Fruit fly (Drosophila melanogaster) whole organism, embryonic: ENCODE data around the gene CG3841.

Experiments used
- Abd-B ChIP-seq: fragments of 200-800 bp; sonication (Bioruptor generic); optimal IDR thresholded peaks from 2 replicates; lab custom pipeline; 2018; ENCODE audit warnings: missing biosample characterization, mild to moderate bottlenecking, missing genetic modification characterization, moderate library complexity
- Asciz ChIP-seq: fragments of 200-800 bp; sonication (Bioruptor generic); optimal IDR thresholded peaks from 2 replicates; lab custom pipeline; 2017; ENCODE audit warnings: missing biosample characterization, mild to moderate bottlenecking, missing genetic modification characterization, missing genetic modification reagents
- Atf-2 ChIP-seq: fragments of 200-800 bp; sonication (Bioruptor generic); optimal IDR thresholded peaks from 2 replicates; lab custom pipeline; 2016; ENCODE audit warnings: missing biosample characterization, missing genetic modification characterization
- BtbVII ChIP-seq: fragments of 200-800 bp; sonication (Bioruptor generic); optimal IDR thresholded peaks from 3 replicates; lab custom pipeline; 2017; ENCODE audit warnings: missing biosample characterization, mild to moderate bottlenecking, missing genetic modification characterization
- CG10267 ChIP-seq: fragments of 200-800 bp; sonication (Bioruptor generic); optimal IDR thresholded peaks from 2 replicates; lab custom pipeline; 2018; ENCODE audit warnings: missing biosample characterization, mild to moderate bottlenecking, missing genetic modification characterization, moderate library complexity
- CG10543 ChIP-seq: fragments of 200-800 bp; sonication (Bioruptor generic); optimal IDR thresholded peaks from 3 replicates; lab custom pipeline; 2017; ENCODE audit warnings: missing biosample characterization, mild to moderate bottlenecking, missing genetic modification characterization, moderate library complexity
- CG11456 ChIP-seq: fragments of 200-800 bp; sonication (Bioruptor generic); IDR thresholded peaks from 3 replicates; pipeline ENCODE4 v1.3.6; 2022; ENCODE audit warnings: missing biosample characterization, missing genetic modification characterization
- CG11504 ChIP-seq: fragments of 200-800 bp; sonication (Bioruptor generic); optimal IDR thresholded peaks from 3 replicates; lab custom pipeline; 2019; ENCODE audit warnings: missing biosample characterization, mild to moderate bottlenecking, missing genetic modification characterization, moderate library complexity
- CG11560 ChIP-seq: fragments of 200-800 bp; sonication (Bioruptor generic); IDR thresholded peaks from 3 replicates; pipeline ENCODE4 v1.3.6; 2022; ENCODE audit warnings: missing biosample characterization, missing genetic modification characterization
- CG12659 ChIP-seq: fragments of 200-800 bp; sonication (Bioruptor generic); optimal IDR thresholded peaks from 3 replicates; lab custom pipeline; 2017; ENCODE audit warnings: mild to moderate bottlenecking, missing biosample characterization, missing genetic modification reagents, missing genetic modification characterization
- CG12942 ChIP-seq: fragments of 200-800 bp; sonication (Bioruptor generic); optimal IDR thresholded peaks from 3 replicates; lab custom pipeline; 2016; ENCODE audit warnings: missing biosample characterization, missing genetic modification characterization
- CG13287 ChIP-seq: fragments of 200-800 bp; sonication (Bioruptor generic); IDR thresholded peaks from 2 replicates; pipeline ENCODE4 v1.3.6; 2022; ENCODE audit warnings: missing biosample characterization, missing genetic modification characterization; ENCODE audit not compliant: partially characterized antibody
- CG14860 ChIP-seq: fragments of 200-800 bp; sonication (Bioruptor generic); IDR thresholded peaks from 3 replicates; pipeline ENCODE4 v1.3.6; 2022; ENCODE audit warnings: missing biosample characterization, missing genetic modification characterization; ENCODE audit not compliant: partially characterized antibody
- CG1832 ChIP-seq: fragments of 200-800 bp; sonication (Bioruptor generic); optimal IDR thresholded peaks from 2 replicates; lab custom pipeline; 2017; ENCODE audit warnings: missing biosample characterization, mild to moderate bottlenecking, missing genetic modification characterization, inconsistent platforms
- CG2120 ChIP-seq: fragments of 200-800 bp; sonication (Bioruptor generic); optimal IDR thresholded peaks from 3 replicates; lab custom pipeline; 2016; ENCODE audit warnings: missing biosample characterization, missing genetic modification characterization
- CG2199 ChIP-seq: fragments of 200-800 bp; sonication (Bioruptor generic); IDR thresholded peaks from 3 replicates; pipeline ENCODE4 v1.3.6; 2022; ENCODE audit warnings: missing biosample characterization, missing genetic modification characterization
- CG2678 ChIP-seq: fragments of 200-800 bp; sonication (Bioruptor generic); optimal IDR thresholded peaks from 3 replicates; lab custom pipeline; 2019; ENCODE audit warnings: missing biosample characterization, mild to moderate bottlenecking, missing genetic modification characterization, moderate library complexity
- CG3726 ChIP-seq: fragments of 200-800 bp; sonication (Bioruptor generic); IDR thresholded peaks from 3 replicates; pipeline ENCODE4, ENCODE4 v1.3.6; 2022; ENCODE audit warnings: missing biosample characterization, missing genetic modification characterization
- CG3847 ChIP-seq: fragments of 200-800 bp; sonication (Bioruptor generic); IDR thresholded peaks from 2 replicates; pipeline ENCODE4 v1.3.6; 2022; ENCODE audit warnings: missing biosample characterization, missing genetic modification characterization
- CG5245 ChIP-seq: fragments of 200-800 bp; sonication (Bioruptor generic); optimal IDR thresholded peaks from 3 replicates; lab custom pipeline; 2016; ENCODE audit warnings: missing biosample characterization, missing genetic modification characterization
- CG6175 ChIP-seq: fragments of 200-800 bp; sonication (Bioruptor generic); IDR thresholded peaks from 3 replicates; pipeline ENCODE4 v1.3.6; 2022; ENCODE audit warnings: missing biosample characterization, missing genetic modification characterization
- CG7372 ChIP-seq: fragments of 200-800 bp; sonication (Bioruptor generic); IDR thresholded peaks from 2 replicates; pipeline ENCODE4 v1.3.6; 2022; ENCODE audit warnings: missing biosample characterization, missing genetic modification characterization
- CG7556 ChIP-seq: fragments of 200-800 bp; sonication (Bioruptor generic); optimal IDR thresholded peaks from 2 replicates; lab custom pipeline; 2017; ENCODE audit warnings: missing biosample characterization, mild to moderate bottlenecking, missing genetic modification characterization
- Dad ChIP-seq: fragments of 200-800 bp; sonication (Bioruptor generic); optimal IDR thresholded peaks from 3 replicates; lab custom pipeline; 2016; ENCODE audit warnings: missing biosample characterization, missing genetic modification characterization
- Gug ChIP-seq: fragments of 200-800 bp; sonication (Bioruptor generic); IDR thresholded peaks from 4 replicates; pipeline ENCODE4 v1.3.6; 2022; ENCODE audit warnings: missing biosample characterization, missing genetic modification characterization
- H2.0 ChIP-seq: fragments of 200-800 bp; sonication (Bioruptor generic); IDR thresholded peaks from 2 replicates; pipeline ENCODE4 v1.3.6; 2022; ENCODE audit warnings: missing biosample characterization, missing genetic modification characterization
- Hmr ChIP-seq: fragments of 200-800 bp; sonication (Bioruptor generic); optimal IDR thresholded peaks from 3 replicates; lab custom pipeline; 2017; ENCODE audit warnings: mild to moderate bottlenecking, missing biosample characterization, missing genetic modification reagents, missing genetic modification characterization
- Hmx ChIP-seq: fragments of 200-800 bp; sonication (Bioruptor generic); optimal IDR thresholded peaks from 2 replicates; lab custom pipeline; 2016; ENCODE audit warnings: missing biosample characterization, missing genetic modification characterization
- Hr39 ChIP-seq: fragments of >200 bp; optimal IDR thresholded peaks from 2 replicates; lab custom pipeline; 2017
- Med ChIP-seq: fragments of 200-800 bp; sonication (Bioruptor generic); peaks from one replicate; lab custom pipeline; 2016; ENCODE audit warnings: missing biosample characterization, missing genetic modification characterization, mild to moderate bottlenecking, inconsistent platforms, moderate library complexity
- Mes4 ChIP-seq: fragments of 200-800 bp; sonication (Bioruptor generic); optimal IDR thresholded peaks from 2 replicates; lab custom pipeline; 2016; ENCODE audit warnings: missing biosample characterization, missing genetic modification characterization
- Mrtf ChIP-seq: fragments of 200-800 bp; sonication (Bioruptor generic); IDR thresholded peaks from 3 replicates; pipeline ENCODE4 v1.3.6; 2022; ENCODE audit warnings: missing biosample characterization, missing genetic modification characterization
- NC2β ChIP-seq: fragments of 200-800 bp; sonication (Bioruptor generic); optimal IDR thresholded peaks from 2 replicates; lab custom pipeline; 2016; ENCODE audit warnings: missing biosample characterization, missing genetic modification characterization
- Neu2 ChIP-seq: fragments of 200-800 bp; sonication (Bioruptor generic); optimal IDR thresholded peaks from 3 replicates; lab custom pipeline; 2016; ENCODE audit warnings: missing biosample characterization, missing genetic modification characterization, borderline replicate concordance
- Rx ChIP-seq: fragments of 200-800 bp; sonication (Bioruptor generic); IDR thresholded peaks from 2 replicates; pipeline ENCODE4 v1.3.6; 2022; ENCODE audit warnings: missing biosample characterization, missing genetic modification characterization
- Side ChIP-seq: fragments of 200-800 bp; sonication (Bioruptor generic); optimal IDR thresholded peaks from 2 replicates; lab custom pipeline; 2016; ENCODE audit warnings: missing biosample characterization, missing genetic modification characterization
- Ssrp ChIP-seq: fragments of 200-800 bp; sonication (Bioruptor generic); optimal IDR thresholded peaks from 2 replicates; lab custom pipeline; 2018; ENCODE audit warnings: missing biosample characterization, mild to moderate bottlenecking, missing genetic modification characterization, moderate library complexity
- amos ChIP-seq: fragments of 200-800 bp; sonication (Bioruptor generic); IDR thresholded peaks from 2 replicates; pipeline ENCODE4 v1.3.6; 2022; ENCODE audit warnings: missing biosample characterization, missing genetic modification characterization; ENCODE audit not compliant: partially characterized antibody
- ci ChIP-seq: fragments of 200-800 bp; sonication (Bioruptor generic); IDR thresholded peaks from 3 replicates; pipeline ENCODE4 v1.3.6; 2022; ENCODE audit warnings: missing biosample characterization, missing genetic modification characterization
- danr ChIP-seq: fragments of 200-800 bp; sonication (Bioruptor generic); IDR thresholded peaks from 2 replicates; pipeline ENCODE4 v1.3.6; 2022; ENCODE audit warnings: missing biosample characterization, missing genetic modification characterization
- dm ChIP-seq: fragments of 200-800 bp; sonication (Bioruptor generic); optimal IDR thresholded peaks from 3 replicates; lab custom pipeline; 2016; ENCODE audit warnings: missing biosample characterization, missing genetic modification characterization
- dmrt99B ChIP-seq: fragments of 200-800 bp; sonication (Bioruptor generic); optimal IDR thresholded peaks from 2 replicates; lab custom pipeline; 2018; ENCODE audit warnings: missing biosample characterization, mild to moderate bottlenecking, missing genetic modification characterization, moderate library complexity
- exex ChIP-seq: fragments of 200-800 bp; sonication (Bioruptor generic); optimal IDR thresholded peaks from 4 replicates; lab custom pipeline; 2018; ENCODE audit warnings: missing biosample characterization, mild to moderate bottlenecking, missing genetic modification characterization, moderate library complexity
- eyg ChIP-seq: fragments of 200-800 bp; sonication (Bioruptor generic); optimal IDR thresholded peaks from 3 replicates; lab custom pipeline; 2016; ENCODE audit warnings: missing biosample characterization, missing genetic modification characterization
- fd3F ChIP-seq: fragments of 200-800 bp; sonication (Bioruptor generic); optimal IDR thresholded peaks from 2 replicates; lab custom pipeline; 2018; ENCODE audit warnings: missing biosample characterization, mild to moderate bottlenecking, missing genetic modification characterization, moderate library complexity
- gem ChIP-seq: fragments of 200-800 bp; sonication (Bioruptor generic); optimal IDR thresholded peaks from 2 replicates; lab custom pipeline; 2019; ENCODE audit warnings: missing biosample characterization, mild to moderate bottlenecking, missing genetic modification characterization, moderate library complexity
- onecut ChIP-seq: fragments of 200-800 bp; sonication (Bioruptor generic); IDR thresholded peaks from 2 replicates; pipeline ENCODE4 v1.3.6; 2022; ENCODE audit warnings: missing biosample characterization, missing genetic modification characterization
- pita ChIP-seq: fragments of 200-800 bp; sonication (Bioruptor generic); optimal IDR thresholded peaks from 2 replicates; lab custom pipeline; 2017; ENCODE audit warnings: missing biosample characterization, mild to moderate bottlenecking, missing genetic modification characterization
- row ChIP-seq: fragments of 200-800 bp; sonication (Bioruptor generic); IDR thresholded peaks from 3 replicates; pipeline ENCODE4 v1.3.6; 2022; ENCODE audit warnings: missing biosample characterization, missing genetic modification characterization
- run ChIP-seq: fragments of 200-800 bp; sonication (Bioruptor generic); optimal IDR thresholded peaks from 3 replicates; lab custom pipeline; 2018; ENCODE audit warnings: missing biosample characterization, mild to moderate bottlenecking, missing genetic modification characterization
- sd ChIP-seq: fragments of 200-800 bp; sonication (Bioruptor generic); optimal IDR thresholded peaks from 3 replicates; lab custom pipeline; 2018; ENCODE audit warnings: missing biosample characterization, mild to moderate bottlenecking, missing genetic modification characterization, moderate library complexity
- sens ChIP-seq: fragments of 200-800 bp; sonication (Bioruptor generic); peaks from one replicate; lab custom pipeline; 2016; ENCODE audit warnings: missing biosample characterization, missing genetic modification characterization
- usp ChIP-seq: fragments of >200 bp; optimal IDR thresholded peaks from 2 replicates; lab custom pipeline; 2017; ENCODE audit warnings: missing biosample characterization, missing genetic modification characterization

CG3841 gene

dm6 chr2L:9613922-9614321 is 24.6 kb downstream of the CG3841 start (continued):
- 0 out of 2 replicates have a peak, but pooled peaks have one; percentile 8 for TF ChIP-seq onecut
- no peak; the same call in 1 of the 2 replicates for TF ChIP-seq danr (GFP tag; lab: Robert Waterston, UW)
- TF ChIP-seq Hr39 (lab: Kevin White, UChicago): no peak
- no peak for TF ChIP-seq Neu2 (GFP tag; lab: Kevin White, UChicago)
- no peak for TF ChIP-seq Side
- TF ChIP-seq Ssrp (tag; lab: Kevin White, UChicago): peak; percentile 41
- peak; percentile 65 for TF ChIP-seq gem (tag; lab: Kevin White, UChicago)
- peak; percentile 12 for TF ChIP-seq CG7556
- TF ChIP-seq CG3726: no peak
- no peak for TF ChIP-seq CG14860 (GFP tag; lab: Robert Waterston, UW)
- peak; percentile 88 for TF ChIP-seq sens (GFP tag; lab: Kevin White, UChicago)
- peak; percentile 4 for TF ChIP-seq dmrt99B (tag; lab: Kevin White, UChicago)
- TF ChIP-seq usp (GFP tag; lab: Kevin White, UChicago): no peak
- TF ChIP-seq Hmr (GFP tag; lab: Kevin White, UChicago): peak; percentile 20
- peak; percentile 47 for TF ChIP-seq CG2678 (tag; lab: Kevin White, UChicago)
- TF ChIP-seq CG11456 (GFP tag; lab: Robert Waterston, UW): 0 out of 3 replicates have a peak, but pooled peaks have one; percentile 6
- peak; percentile 11; the same call in 1 of the 2 replicates for TF ChIP-seq H2.0 (GFP tag; lab: Robert Waterston, UW)
- no peak for TF ChIP-seq CG5245 (GFP tag; lab: Kevin White, UChicago)
- no peak for TF ChIP-seq pita (GFP tag; lab: Kevin White, UChicago)
- TF ChIP-seq ci: peak; percentile 34; the same call in 1 of the 3 replicates
- TF ChIP-seq dm: no peak
- no peak for TF ChIP-seq CG10267 (tag; lab: Kevin White, UChicago)
- no peak for TF ChIP-seq CG11560 (tag; lab: Robert Waterston, UW)
- peak; percentile 61 for TF ChIP-seq row (GFP tag; lab: Robert Waterston, UW)
- no peak for TF ChIP-seq Mes4 (GFP tag; lab: Kevin White, UChicago)
- TF ChIP-seq NC2β: no peak
- no peak for TF ChIP-seq CG12659 (GFP tag; lab: Kevin White, UChicago)
- no peak for TF ChIP-seq CG7372
- TF ChIP-seq CG3847 (GFP tag; lab: Robert Waterston, UW): peak; percentile 33; the same call in 1 of the 2 replicates
- peak; percentile 9 for TF ChIP-seq CG2120 (GFP tag; lab: Kevin White, UChicago)
- no peak for TF ChIP-seq Atf-2
- TF ChIP-seq amos: no peak
- TF ChIP-seq Asciz: peak; percentile 62
- peak; percentile 98 for TF ChIP-seq sd (tag; lab: Kevin White, UChicago)
- TF ChIP-seq CG11504: peak; percentile 38
- peak; percentile 18; the same call in 1 of the 4 replicates for TF ChIP-seq Gug (GFP tag; lab: Robert Waterston, UW)
- no peak for TF ChIP-seq run (tag; lab: Kevin White, UChicago)
- TF ChIP-seq, all 482 proteins: peak for 114

- TF ChIP-seq CG13287 (GFP tag; lab: Robert Waterston, UW) (no peak), BtbVII (GFP tag; lab: Kevin White, UChicago) (no peak), Abd-B (no peak), CG10543 (GFP tag; lab: Kevin White, UChicago) (peak; percentile 57), exex (tag; lab: Kevin White, UChicago) (peak; percentile 76), fd3F (GFP tag; lab: Kevin White, UChicago) (no peak), CG6175 (GFP tag; lab: Robert Waterston, UW) (no peak), eyg (GFP tag; lab: Kevin White, UChicago) (no peak), Rx (GFP tag; lab: Robert Waterston, UW) (no peak), Med (GFP tag; lab: Kevin White, UChicago) (peak; percentile 60), Dad (GFP tag; lab: Kevin White, UChicago) (no peak), CG12942 (no peak), sens (GFP tag; lab: Kevin White, UChicago) (peak; percentile 65), Hmx (GFP tag; lab: Kevin White, UChicago) (no peak), Mrtf (GFP tag; lab: Robert Waterston, UW) (no peak), CG2199 (GFP tag; lab: Robert Waterston, UW) (0 out of 3 replicates have a peak, but pooled peaks have one; percentile 51), CG1832 (GFP tag; lab: Kevin White, UChicago) (no peak)
Observed at dm6 chr2L:9614674-9615258, 25.5 kb downstream of the CG3841 start.
